Worm (Caenorhabditis elegans): ENCODE measurements around the gene W05B2.2.

- TF ChIP-seq dao-5 (tag; optimal IDR thresholded peaks at IDR 0.05) (no peak), W03F9.2 (tag; optimal IDR thresholded peaks at IDR 0.05) (no peak), him-1 (tag; optimal IDR thresholded peaks at IDR 0.05) (no peak)
Observed at ce11 chrIII:10923539-10923938, 43.4 kb downstream of the W05B2.2 start.
